Fruit fly (Drosophila melanogaster): ENCODE results near the gene crim.

crim gene

DNA sequence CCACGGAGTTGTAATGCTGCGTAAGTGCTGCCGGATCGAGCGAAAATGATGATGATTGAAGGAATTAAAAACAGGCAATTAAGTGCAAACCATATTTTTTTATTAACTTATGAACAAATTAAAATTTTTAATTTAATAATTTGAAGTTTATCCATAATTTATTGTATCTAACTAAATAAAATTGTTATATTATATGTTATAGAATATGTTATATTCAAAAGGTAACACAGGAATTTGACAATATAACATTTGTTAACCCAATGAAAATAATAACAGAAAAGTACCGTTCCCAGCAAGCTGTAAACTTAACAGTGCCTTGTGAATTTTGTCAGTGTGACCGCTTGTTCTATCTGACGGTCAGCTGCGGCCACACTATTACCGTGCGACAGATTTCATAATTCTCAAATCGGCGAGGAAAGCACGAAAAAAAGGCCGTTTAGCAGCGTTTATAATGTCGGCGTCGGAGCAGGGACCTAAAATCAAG lies 2.5 kb downstream of the crim start, which contains the start of the genes Ccdc56 and mtTFB1:
Gene Ccdc56, plus strand, starts transcription at position 347 of the 484 bp plus-strand sequence.
Gene mtTFB1, plus strand, starts transcription at position 347 of the 484 bp plus-strand sequence.
- TF ChIP-seq Sin3A (optimal IDR thresholded peaks at IDR 0.05) (no peak), insv (optimal IDR thresholded peaks at IDR 0.05) (no peak), ttk (optimal IDR thresholded peaks at IDR 0.05) (no peak), Myc (optimal IDR thresholded peaks at IDR 0.05) (no peak), psq (optimal IDR thresholded peaks at IDR 0.05) (no peak), h (optimal IDR thresholded peaks at IDR 0.05) (no peak)

DNA sequence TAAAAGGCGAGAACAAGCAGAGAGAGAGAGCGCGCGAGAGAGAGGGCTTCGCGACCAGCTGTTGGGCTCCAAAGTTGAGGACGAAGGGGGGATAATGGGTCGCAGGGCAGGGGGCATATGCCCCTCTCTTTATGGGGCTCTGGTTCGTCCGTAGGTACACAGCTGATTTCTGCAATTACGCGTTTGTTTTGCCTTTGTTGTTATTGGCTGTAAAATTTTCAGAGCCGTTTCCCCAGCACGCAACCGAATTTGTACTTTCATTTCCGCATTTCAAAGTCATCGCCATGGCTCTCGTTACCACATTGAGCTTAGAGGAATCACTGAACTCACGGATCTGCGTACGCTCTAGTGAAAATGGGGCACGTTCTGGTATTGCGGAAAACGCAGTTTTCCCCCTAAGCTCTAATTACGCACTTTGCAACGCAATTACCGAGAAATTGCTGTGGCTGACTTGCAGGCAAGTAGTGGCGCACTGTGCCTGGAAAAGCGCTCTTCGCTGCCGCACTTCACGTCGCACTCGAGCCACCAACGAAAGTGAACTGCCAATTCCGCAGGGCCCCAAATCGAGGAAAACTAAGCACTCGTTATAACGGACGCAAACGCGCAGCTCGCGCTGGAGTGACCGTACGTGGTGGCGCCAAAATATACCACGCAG lies 3.1 kb downstream of the crim start, which contains the start of gene CG11658:
Gene CG11658, minus strand, starts transcription at position 576 of the 655 bp plus-strand sequence.
- TF ChIP-seq Sin3A (optimal IDR thresholded peaks at IDR 0.05): no peak

DNA sequence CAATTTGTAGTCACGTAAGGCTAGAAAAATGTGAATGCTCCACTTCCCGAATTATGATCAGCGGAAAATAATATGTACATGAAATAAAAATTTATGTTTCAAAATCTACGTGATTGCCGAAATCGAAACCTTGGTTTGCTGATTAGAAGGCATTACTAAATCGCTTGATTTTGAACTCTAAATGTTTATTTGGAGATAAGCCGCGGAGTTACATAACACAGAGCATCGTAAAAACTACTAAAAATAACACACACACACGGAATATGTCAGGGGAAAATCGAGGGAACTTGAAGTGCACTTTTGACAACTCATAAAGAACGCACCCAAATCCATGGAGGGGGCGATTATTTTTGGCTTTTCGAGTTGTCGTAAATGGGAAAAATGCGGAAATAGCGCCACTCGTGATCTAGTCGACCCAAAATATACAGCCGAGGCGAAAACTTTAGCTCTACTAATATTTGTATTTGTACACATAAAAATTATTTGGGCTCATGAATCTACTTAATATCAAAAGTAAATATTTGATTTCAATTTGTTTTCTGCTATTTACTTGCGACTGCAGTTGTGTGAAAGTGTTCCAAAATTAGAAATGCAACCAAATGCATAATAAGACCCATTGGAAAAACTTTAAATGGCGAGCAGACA lies 6.2 kb downstream of the crim start:
- TF ChIP-seq Sin3A (optimal IDR thresholded peaks at IDR 0.05) (no peak), Myc (optimal IDR thresholded peaks at IDR 0.05) (no peak), psq (optimal IDR thresholded peaks at IDR 0.05) (no peak), insv (optimal IDR thresholded peaks at IDR 0.05) (no peak), h (optimal IDR thresholded peaks at IDR 0.05) (no peak), ttk (optimal IDR thresholded peaks at IDR 0.05) (no peak)

DNA sequence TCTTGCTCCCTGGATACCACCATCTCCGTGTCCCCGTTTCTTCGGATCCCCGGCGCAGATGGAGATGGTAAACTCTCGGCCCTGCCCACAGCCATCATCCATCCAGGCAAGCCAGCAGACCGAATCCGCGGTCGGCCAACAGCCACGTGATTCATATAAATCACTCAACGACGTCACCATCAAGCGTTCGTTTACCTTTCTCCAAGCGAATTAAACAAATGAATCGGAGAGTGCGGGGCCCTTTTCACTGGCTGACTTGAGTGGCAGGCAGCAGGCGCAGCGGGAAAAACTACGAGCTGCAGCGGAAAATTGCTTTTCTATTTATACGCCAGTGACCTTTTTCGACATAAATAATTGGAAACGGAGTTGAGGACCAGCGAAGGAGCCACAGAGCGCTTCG lies 7.6 kb downstream of the crim start:
- TF ChIP-seq psq (optimal IDR thresholded peaks at IDR 0.05) (no peak), Myc (optimal IDR thresholded peaks at IDR 0.05) (no peak), h (optimal IDR thresholded peaks at IDR 0.05) (no peak), Sin3A (optimal IDR thresholded peaks at IDR 0.05) (no peak), ttk (optimal IDR thresholded peaks at IDR 0.05) (no peak), insv (optimal IDR thresholded peaks at IDR 0.05) (no peak)

DNA sequence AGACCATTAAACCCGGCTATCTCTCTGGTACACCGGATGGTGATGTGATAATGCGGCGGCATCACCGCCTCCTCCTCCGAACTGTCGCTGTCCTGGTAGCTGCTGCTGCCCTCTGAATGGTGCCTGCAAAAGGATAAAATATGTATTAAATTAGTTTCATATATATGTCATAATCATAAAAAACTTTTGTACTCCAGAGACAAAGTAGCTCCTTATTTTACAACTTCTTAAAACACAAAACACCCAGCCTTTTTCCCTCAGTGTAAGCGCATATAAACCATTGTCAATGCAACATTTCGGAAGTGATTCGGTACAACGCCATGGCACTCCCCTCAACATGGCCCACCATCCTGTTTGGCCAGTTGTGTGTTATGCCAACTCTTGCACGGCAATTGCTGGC lies 9.5 kb downstream of the crim start:
- TF ChIP-seq ttk (optimal IDR thresholded peaks at IDR 0.05): no peak
- no peak for TF ChIP-seq psq (optimal IDR thresholded peaks at IDR 0.05)

DNA sequence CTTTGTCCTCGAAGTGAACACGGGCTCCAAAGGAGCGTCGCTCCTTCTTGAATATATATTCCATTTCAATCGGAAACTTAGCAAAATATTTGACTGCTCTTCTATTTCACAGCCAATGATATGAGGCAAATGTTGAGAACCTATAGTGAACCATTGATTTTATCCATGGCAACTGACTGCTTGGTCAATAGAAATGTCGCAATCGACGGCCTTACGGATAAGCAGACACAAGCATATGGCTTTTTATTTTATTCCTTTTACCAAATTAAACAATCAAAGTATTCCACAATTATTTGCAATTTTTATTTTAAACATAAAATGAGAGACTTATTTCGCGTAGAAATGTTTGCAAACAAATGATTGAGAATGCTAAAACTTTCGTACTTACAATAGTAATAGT lies 12.0 kb downstream of the crim start, which contains the start of gene Dnai2:
Gene Dnai2, minus strand, starts transcription at position 101 of the 400 bp plus-strand sequence.
- TF ChIP-seq psq (optimal IDR thresholded peaks at IDR 0.05) (no peak), h (optimal IDR thresholded peaks at IDR 0.05) (no peak), Myc (optimal IDR thresholded peaks at IDR 0.05) (no peak), Sin3A (optimal IDR thresholded peaks at IDR 0.05) (no peak), ttk (optimal IDR thresholded peaks at IDR 0.05) (no peak), insv (optimal IDR thresholded peaks at IDR 0.05) (no peak)

DNA sequence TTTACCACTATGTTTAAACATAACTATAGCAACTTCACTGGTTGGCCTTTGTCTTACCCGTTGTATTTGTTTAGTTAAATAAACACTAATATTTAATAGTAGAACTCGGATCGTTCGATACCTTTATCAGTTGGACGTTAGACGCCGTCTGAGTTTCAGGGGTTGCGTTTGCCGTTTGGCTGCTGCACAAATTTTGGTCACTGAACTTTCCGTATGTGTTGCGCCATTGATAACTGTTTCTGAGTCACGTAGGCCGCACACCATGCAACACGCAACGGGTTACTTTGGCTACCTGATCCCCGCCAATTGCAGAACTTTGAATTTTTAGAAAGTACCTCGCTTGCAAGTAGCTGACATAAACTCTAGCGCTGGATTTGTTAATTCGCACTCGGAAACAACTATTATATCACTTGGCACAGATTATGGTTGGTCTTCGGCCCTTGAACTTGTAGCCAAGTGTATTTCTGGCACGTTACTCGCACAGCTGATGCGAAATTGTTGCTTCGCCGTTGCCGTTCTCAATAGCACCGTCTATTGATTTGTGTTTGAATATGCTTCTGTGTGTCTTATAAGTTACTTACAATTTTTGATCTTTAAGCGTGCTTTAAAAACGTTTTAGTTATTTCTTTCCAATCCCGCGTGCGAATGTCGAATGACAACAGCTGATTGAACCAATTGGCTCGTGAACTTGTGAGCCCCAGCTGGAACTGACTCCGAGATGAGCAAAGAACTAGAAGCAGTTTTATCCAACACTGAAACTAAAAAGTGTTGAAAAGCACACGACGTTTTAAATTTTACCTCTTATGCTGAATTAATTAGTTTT lies 14.7 kb downstream of the crim start, which contains the start of gene Dph1:
Gene Dph1, minus strand, starts transcription at position 670 of the 823 bp plus-strand sequence.
- TF ChIP-seq psq (optimal IDR thresholded peaks at IDR 0.05) (no peak), ttk (optimal IDR thresholded peaks at IDR 0.05) (no peak), Sin3A (optimal IDR thresholded peaks at IDR 0.05) (no peak), Myc (optimal IDR thresholded peaks at IDR 0.05) (no peak)

DNA sequence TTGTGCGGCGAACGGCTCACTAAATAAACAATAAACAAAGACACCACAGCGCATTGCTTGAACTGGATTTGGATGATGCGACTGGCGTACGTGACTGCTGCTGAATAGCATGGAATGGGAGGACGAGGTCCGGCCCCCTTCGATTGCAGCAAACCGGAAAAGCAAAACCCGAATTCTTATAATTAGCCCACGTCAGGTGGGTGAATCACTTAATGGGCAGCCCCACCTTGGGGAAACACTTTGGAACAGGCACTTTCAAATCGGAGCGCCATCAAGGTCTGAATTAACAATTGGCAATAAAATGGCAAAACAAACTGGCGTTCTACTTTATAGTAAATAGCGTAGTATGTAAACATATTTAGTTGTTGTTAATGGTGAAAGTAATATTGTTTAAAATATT lies 15.4 kb downstream of the crim start:
- TF ChIP-seq ttk (optimal IDR thresholded peaks at IDR 0.05) (no peak), Sin3A (optimal IDR thresholded peaks at IDR 0.05) (no peak), h (optimal IDR thresholded peaks at IDR 0.05) (no peak), Myc (optimal IDR thresholded peaks at IDR 0.05) (no peak), insv (optimal IDR thresholded peaks at IDR 0.05) (no peak), psq (optimal IDR thresholded peaks at IDR 0.05) (no peak)

DNA sequence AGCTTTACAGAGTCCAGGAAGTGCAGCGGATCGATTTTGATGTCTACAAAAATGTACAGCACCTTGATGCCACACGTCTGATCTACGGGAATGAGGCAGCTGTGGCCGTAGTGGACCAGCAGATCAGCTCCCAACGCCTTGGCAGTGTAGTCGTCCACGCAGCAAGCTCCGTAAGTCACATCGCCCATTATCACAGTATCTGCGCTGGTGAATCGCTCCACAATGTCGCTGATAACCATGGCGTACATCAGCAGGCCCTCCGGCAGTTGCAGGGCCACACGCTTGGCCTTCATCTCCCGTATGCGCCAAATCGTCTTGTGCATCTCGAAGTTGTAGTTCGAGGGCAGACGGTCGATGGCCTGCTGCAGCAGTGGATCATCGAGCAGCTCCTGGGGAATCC lies 16.1 kb downstream of the crim start:
- TF ChIP-seq insv (optimal IDR thresholded peaks at IDR 0.05) (no peak), Myc (optimal IDR thresholded peaks at IDR 0.05) (no peak), ttk (optimal IDR thresholded peaks at IDR 0.05) (no peak), psq (optimal IDR thresholded peaks at IDR 0.05) (no peak), Sin3A (optimal IDR thresholded peaks at IDR 0.05) (no peak), h (optimal IDR thresholded peaks at IDR 0.05) (no peak)

DNA sequence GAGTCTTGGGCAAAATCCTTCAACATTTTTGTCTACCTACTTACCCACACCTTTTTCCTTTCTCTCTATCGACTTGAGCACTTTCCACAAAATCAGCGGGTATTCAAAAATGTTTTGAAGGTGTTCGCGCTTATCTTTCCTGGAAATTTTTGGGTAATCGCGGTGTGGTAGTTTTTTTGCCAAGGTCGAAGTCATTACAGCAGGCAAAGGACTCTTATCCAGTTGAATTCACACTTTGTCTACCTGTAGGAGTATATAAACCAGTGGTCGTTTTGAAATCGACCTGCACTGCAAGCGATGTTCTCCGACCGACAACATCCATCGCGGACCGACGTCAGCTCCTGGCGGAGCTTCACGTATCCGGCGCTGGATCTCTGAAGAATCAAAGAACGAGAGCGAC lies 18.3 kb downstream of the crim start:
- TF ChIP-seq insv (optimal IDR thresholded peaks at IDR 0.05) (no peak), h (optimal IDR thresholded peaks at IDR 0.05) (no peak), Sin3A (optimal IDR thresholded peaks at IDR 0.05) (no peak), Myc (optimal IDR thresholded peaks at IDR 0.05) (no peak), ttk (optimal IDR thresholded peaks at IDR 0.05) (no peak), psq (optimal IDR thresholded peaks at IDR 0.05) (no peak)

DNA sequence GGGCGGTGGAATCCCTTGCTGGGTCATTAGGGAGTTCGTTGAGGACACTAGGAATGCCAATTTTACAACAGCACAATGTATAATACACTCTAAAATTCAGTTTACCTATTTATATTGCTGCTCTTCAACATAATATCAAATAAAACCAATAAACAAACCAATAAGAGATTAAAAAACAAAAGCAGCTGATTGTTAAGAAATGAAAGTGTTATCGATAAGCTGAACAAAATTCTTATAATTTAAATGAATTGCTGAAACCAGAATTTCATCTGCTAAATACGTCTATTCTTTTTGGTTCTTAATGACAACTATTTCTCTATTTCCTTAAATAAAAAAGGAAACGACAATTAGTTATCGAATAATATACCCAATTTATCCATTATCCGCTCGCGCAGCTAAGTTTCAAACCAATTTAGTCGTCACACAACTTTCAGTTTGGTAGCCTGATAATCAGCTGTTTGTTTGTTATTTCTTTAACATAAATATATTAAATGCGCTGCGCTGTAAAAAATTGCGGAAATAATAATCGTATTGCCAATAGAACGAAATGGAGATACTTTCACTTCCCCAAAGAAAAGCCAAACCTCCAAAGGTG lies 19.9 kb downstream of the crim start, which contains the start of the genes Pldn and CG14135:
Gene Pldn, minus strand, starts transcription at position 197 of the 595 bp plus-strand sequence.
Gene CG14135, plus strand, starts transcription at position 369 of the 595 bp plus-strand sequence.
- TF ChIP-seq Sin3A (optimal IDR thresholded peaks at IDR 0.05) (no peak), ttk (optimal IDR thresholded peaks at IDR 0.05) (no peak), h (optimal IDR thresholded peaks at IDR 0.05) (no peak), Myc (optimal IDR thresholded peaks at IDR 0.05) (no peak)

Measured in Kc167 (cell line).